Worm (Caenorhabditis elegans): ENCODE measurements around the gene sto-4.

The sto-4 gene

ce11 chrX:11690014-11690591 is 46.2 kb downstream of the sto-4 start, which contains the start of the genes C44C10.10 and C44C10.5:
Gene C44C10.10 (plus strand): TSS chrX:11690314.
Gene C44C10.5 (plus strand): TSS chrX:11690541.
- TF ChIP-seq rbr-2 (tag; optimal IDR thresholded peaks at IDR 0.05): no peak
- peak; percentile 7 for TF ChIP-seq aha-1 (tag)

ce11 chrX:11693092-11693491 is 49.2 kb downstream of the sto-4 start, which contains the start of gene smcl-1:
Gene smcl-1 (plus strand): TSS chrX:11693464.
- TF ChIP-seq aha-1 (tag) (peak; percentile 80), nhr-77 (tag; optimal IDR thresholded peaks at IDR 0.05) (no peak), pha-4 (GFP tag; IDR thresholded peaks at IDR 0.05) (no peak), pha-4 (tag; optimal IDR thresholded peaks at IDR 0.05) (peak; percentile 63), egl-27 (tag; optimal IDR thresholded peaks at IDR 0.05) (no peak), nhr-102 (tag; optimal IDR thresholded peaks at IDR 0.05) (no peak), lir-3 (tag; optimal IDR thresholded peaks at IDR 0.05) (no peak), mdl-1 (tag; optimal IDR thresholded peaks at IDR 0.05) (peak in 1 of 2 experiments; percentile 24), dve-1 (tag; optimal IDR thresholded peaks at IDR 0.05; ENCODE audit: insufficient read depth) (no peak), hlh-11 (tag; optimal IDR thresholded peaks at IDR 0.05) (peak; percentile 36), nhr-10 (tag; optimal IDR thresholded peaks at IDR 0.05) (no peak), dpl-1 (GFP tag; optimal IDR thresholded peaks at IDR 0.05) (peak; percentile 23), ZK337.2 (GFP tag; IDR thresholded peaks at IDR 0.05) (0 out of 2 replicates have a peak, but pooled peaks have one; percentile 30), hmg-1.1 (GFP tag; IDR thresholded peaks at IDR 0.05) (peak; percentile 55; the same call in 1 of the 2 replicates), nhr-28 (tag; optimal IDR thresholded peaks at IDR 0.05) (peak; percentile 56), dmd-6 (GFP tag; IDR thresholded peaks at IDR 0.05) (0 out of 2 replicates have a peak, but pooled peaks have one; percentile 33), mxl-3 (GFP tag; optimal IDR thresholded peaks at IDR 0.05) (peak; percentile 72)

ce11 chrX:11696696-11697095 is 52.8 kb downstream of the sto-4 start, which contains the start of gene C44C10.12:
Gene C44C10.12 (plus strand): TSS chrX:11696996.
- TF ChIP-seq vab-7 (GFP tag; IDR thresholded peaks at IDR 0.05) (no peak), R02D3.7 (tag; optimal IDR thresholded peaks at IDR 0.05) (no peak), nhr-6 (tag; optimal IDR thresholded peaks at IDR 0.05) (no peak), mdt-29 (GFP tag; IDR thresholded peaks at IDR 0.05) (no peak), lin-1 (GFP tag; IDR thresholded peaks at IDR 0.05) (no peak), ceh-62 (tag; optimal IDR thresholded peaks at IDR 0.05) (no peak), snpc-4 (tag; optimal IDR thresholded peaks at IDR 0.05) (no peak), php-3 (GFP tag; IDR thresholded peaks at IDR 0.05) (no peak), spr-1 (tag; optimal IDR thresholded peaks at IDR 0.05) (no peak), unc-62 (GFP tag; optimal IDR thresholded peaks at IDR 0.05 in 1 of 2) (no peak), unc-62 (tag; optimal IDR thresholded peaks at IDR 0.05) (no peak)

Measured in whole organism, L4 larva.